Worm (Caenorhabditis elegans): ENCODE data around the gene F47B8.8.

- TF ChIP-seq K09A11.1 (tag; optimal IDR thresholded peaks at IDR 0.05; ENCODE audit: insufficient read depth) (no peak), hlh-30 (tag; optimal IDR thresholded peaks at IDR 0.05; ENCODE audit: insufficient read depth) (no peak), ceh-45 (GFP tag; IDR thresholded peaks at IDR 0.05) (no peak), nfya-1 (tag; optimal IDR thresholded peaks at IDR 0.05) (no peak), T23F11.4 (GFP tag; optimal IDR thresholded peaks at IDR 0.05) (no peak), unc-55 (GFP tag; optimal IDR thresholded peaks at IDR 0.05) (no peak), pha-4 (tag; optimal IDR thresholded peaks at IDR 0.05) (no peak), sox-2 (GFP tag; IDR thresholded peaks at IDR 0.05) (no peak), dmd-4 (tag; optimal IDR thresholded peaks at IDR 0.05; ENCODE audit: borderline replicate concordance) (no peak), fkh-10 (GFP tag; optimal IDR thresholded peaks at IDR 0.05) (no peak), lin-11 (tag; optimal IDR thresholded peaks at IDR 0.05) (no peak), ets-4 (tag; optimal IDR thresholded peaks at IDR 0.05) (no peak)
Measured at ce11 chrV:14378052-14378451, 46.5 kb downstream of the F47B8.8 start.
